Fruit fly (Drosophila melanogaster): ENCODE measurements around the gene B52.

B52 gene

DNA sequence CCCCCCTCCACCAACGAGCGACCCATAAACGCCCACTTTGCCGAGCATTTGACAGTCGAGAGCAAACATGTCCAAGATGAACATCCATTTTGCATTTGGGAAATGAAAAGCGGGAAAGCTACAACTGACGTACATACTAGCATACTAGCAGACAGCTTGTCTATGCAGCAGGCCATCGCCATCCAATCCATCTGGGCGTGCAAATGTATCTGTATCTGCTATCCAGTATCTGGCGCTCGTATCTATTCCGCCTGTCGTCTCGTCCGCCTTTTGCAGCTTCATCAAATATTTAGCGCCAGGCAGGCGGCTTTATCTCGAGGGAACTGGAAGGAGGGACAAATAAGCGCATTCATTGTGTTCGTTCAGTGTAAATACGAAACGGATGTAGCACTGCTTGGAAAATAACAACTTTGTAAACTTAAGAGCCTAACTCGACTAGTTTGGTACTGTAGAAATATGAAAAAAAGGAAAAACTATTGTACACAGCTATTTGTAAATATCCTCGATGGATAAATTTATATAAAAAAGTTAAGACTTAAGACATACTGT is 52.9 kb downstream of the B52 start:
- TF ChIP-seq h (optimal IDR thresholded peaks at IDR 0.05) = no peak
- no peak for TF ChIP-seq psq (optimal IDR thresholded peaks at IDR 0.05)
- TF ChIP-seq insv (optimal IDR thresholded peaks at IDR 0.05) = no peak
- no peak for TF ChIP-seq ttk (optimal IDR thresholded peaks at IDR 0.05)
- TF ChIP-seq Myc (optimal IDR thresholded peaks at IDR 0.05) = no peak

- TF ChIP-seq Myc (optimal IDR thresholded peaks at IDR 0.05) (no peak), insv (optimal IDR thresholded peaks at IDR 0.05) (no peak), h (optimal IDR thresholded peaks at IDR 0.05) (no peak), psq (optimal IDR thresholded peaks at IDR 0.05) (no peak), Sin3A (optimal IDR thresholded peaks at IDR 0.05) (no peak), ttk (optimal IDR thresholded peaks at IDR 0.05) (no peak)
Measured at dm6 chr3R:13715012-13715673, 54.0 kb downstream of the B52 start, which contains the start of gene kmr. Gene kmr (plus strand): TSS chr3R:13715207.

dm6 chr3R:13715674-13716454 is 54.8 kb downstream of the B52 start:
- TF ChIP-seq Sin3A (optimal IDR thresholded peaks at IDR 0.05) = no peak
- TF ChIP-seq psq (optimal IDR thresholded peaks at IDR 0.05) = no peak
- no peak for TF ChIP-seq h (optimal IDR thresholded peaks at IDR 0.05)
- TF ChIP-seq Myc (optimal IDR thresholded peaks at IDR 0.05) = no peak
- TF ChIP-seq insv (optimal IDR thresholded peaks at IDR 0.05) = no peak
- TF ChIP-seq ttk (optimal IDR thresholded peaks at IDR 0.05) = no peak
